Worm (Caenorhabditis elegans) whole organism, young adult: ENCODE measurements around the gene F10G7.5.

ENCODE experiments used
- B0336.3 ChIP-seq: fragments of 200-800 bp; sonication (Bioruptor generic); IDR thresholded peaks from 2 replicates; pipeline ENCODE4 v1.3.6; 2022; ENCODE audit warnings: missing genetic modification characterization, missing compliant biosample characterization
- D2030.7 ChIP-seq: fragments of 200-800 bp; sonication (Bioruptor generic); IDR thresholded peaks from 2 replicates; pipeline ENCODE4 v1.3.6; 2022; ENCODE audit warnings: missing genetic modification reagents, missing genetic modification characterization, missing compliant biosample characterization
- F37B4.10 ChIP-seq: fragments of 200-800 bp; sonication (Bioruptor generic); IDR thresholded peaks from 2 replicates; pipeline ENCODE4 v1.3.6; 2022; ENCODE audit warnings: missing genetic modification characterization, missing compliant biosample characterization
- F39B2.1 ChIP-seq: fragments of 200-800 bp; sonication (Bioruptor generic); IDR thresholded peaks from 2 replicates; pipeline ENCODE4 v1.3.6; 2022; ENCODE audit warnings: missing genetic modification reagents, missing genetic modification characterization, missing compliant biosample characterization
- F55B11.4 ChIP-seq: sonication (generic microtip); optimal IDR thresholded peaks from 2 replicates; lab custom pipeline; 2016; ENCODE audit warnings: missing compliant biosample characterization, missing genetic modification characterization, borderline replicate concordance; ENCODE audit not compliant: insufficient read depth
- F57C9.4 ChIP-seq: sonication (generic microtip); optimal IDR thresholded peaks from 2 replicates; lab custom pipeline; 2017; ENCODE audit warnings: mild to moderate bottlenecking, missing genetic modification characterization, missing compliant biosample characterization
- K12H6.12 ChIP-seq: fragments of 200-800 bp; sonication (Bioruptor generic); optimal IDR thresholded peaks from 2 replicates; lab custom pipeline; 2018; ENCODE audit warnings: mild to moderate bottlenecking, missing genetic modification characterization, missing compliant biosample characterization
- T26A5.8 ChIP-seq: sonication (generic microtip); optimal IDR thresholded peaks from 2 replicates; lab custom pipeline; 2016; ENCODE audit warnings: missing genetic modification characterization, missing compliant biosample characterization
- Y53G8AR.9 ChIP-seq: fragments of 200-800 bp; sonication (Bioruptor generic); conservative IDR thresholded peaks from 2 replicates; pipeline ENCODE4 v1.3.6; 2022; ENCODE audit warnings: missing genetic modification reagents, missing genetic modification characterization, missing compliant biosample characterization
- Y67H2A.10 ChIP-seq: fragments of 200-800 bp; sonication (Bioruptor generic); conservative IDR thresholded peaks from 2 replicates; pipeline ENCODE4 v1.3.6; 2022; ENCODE audit warnings: missing genetic modification reagents, missing genetic modification characterization, missing compliant biosample characterization
- aptf-3 ChIP-seq: fragments of 200-800 bp; sonication (Bioruptor generic); IDR thresholded peaks from 2 replicates; pipeline ENCODE4 v1.3.6; 2022; ENCODE audit warnings: missing genetic modification characterization, missing compliant biosample characterization
- atf-7 ChIP-seq: sonication (generic microtip); optimal IDR thresholded peaks from 2 replicates; lab custom pipeline; 2017; ENCODE audit warnings: mild to moderate bottlenecking, missing genetic modification characterization, missing compliant biosample characterization
- attf-6 ChIP-seq: fragments of 200-800 bp; sonication (Bioruptor generic); IDR thresholded peaks from 2 replicates; pipeline ENCODE4 v1.3.6; 2022; ENCODE audit warnings: missing genetic modification reagents, missing genetic modification characterization, missing compliant biosample characterization
- bed-1 ChIP-seq: fragments of 200-800 bp; sonication (Bioruptor generic); IDR thresholded peaks from 2 replicates; pipeline ENCODE4 v1.3.6; 2022; ENCODE audit warnings: missing genetic modification reagents, missing genetic modification characterization, missing compliant biosample characterization
- ceh-58 ChIP-seq: fragments of 200-800 bp; sonication (Bioruptor generic); IDR thresholded peaks from 2 replicates; pipeline ENCODE4 v1.3.6; 2022; ENCODE audit warnings: missing genetic modification characterization, missing compliant biosample characterization
- dox-1 ChIP-seq: fragments of 200-800 bp; sonication (Bioruptor generic); IDR thresholded peaks from 2 replicates; pipeline ENCODE4 v1.3.6; 2022; ENCODE audit warnings: missing genetic modification reagents, missing genetic modification characterization, missing compliant biosample characterization
- him-1 ChIP-seq: sonication (generic microtip); optimal IDR thresholded peaks from 2 replicates; lab custom pipeline; 2016; ENCODE audit warnings: missing genotype, missing genetic modification reagents, missing genetic modification characterization, missing compliant biosample characterization
- hlh-12 ChIP-seq: sonication (generic microtip); optimal IDR thresholded peaks from 2 replicates; lab custom pipeline; 2016; ENCODE audit warnings: missing genetic modification characterization, missing compliant biosample characterization
- hmg-20 ChIP-seq: fragments of 200-800 bp; sonication (Bioruptor generic); IDR thresholded peaks from 2 replicates; pipeline ENCODE4 v1.3.6; 2022; ENCODE audit warnings: missing genetic modification reagents, missing genetic modification characterization, missing compliant biosample characterization
- hsf-1 ChIP-seq: fragments of 200-800 bp; sonication (Bioruptor generic); IDR thresholded peaks from 2 replicates; pipeline ENCODE4 v1.3.6; 2022; ENCODE audit warnings: missing genetic modification reagents, missing genetic modification characterization, missing compliant biosample characterization
- lag-1 ChIP-seq: fragments of 200-800 bp; sonication (Bioruptor generic); IDR thresholded peaks from 2 replicates; pipeline ENCODE4 v1.3.6; 2022; ENCODE audit warnings: missing genetic modification reagents, missing genetic modification characterization, missing compliant biosample characterization
- let-607 ChIP-seq, 2 experiments: fragments of 200-800 bp in 1 of 2; sonication (Bioruptor generic) in 1 of 2; sonication (generic microtip) in 1 of 2; optimal IDR thresholded peaks; 2 replicates each; lab custom pipeline; 2016 to 2018; ENCODE audit warnings: mild to moderate bottlenecking in 2 of 2, missing compliant biosample characterization in 2 of 2, missing genetic modification characterization in 2 of 2, moderate library complexity in 2 of 2, missing genotype in 1 of 2
- lin-35 ChIP-seq, 3 experiments: fragments of 150-350 bp in 2 of 3; sonication (generic microtip) in 1 of 3; optimal IDR thresholded peaks; 2 replicates each; lab custom pipeline; 2014 to 2018; ENCODE audit warnings: missing biosample characterization in 3 of 3, missing genetic modification characterization in 3 of 3, missing genetic modification reagents in 3 of 3
- lin-54 ChIP-seq: fragments of 200-800 bp; sonication (Bioruptor generic); optimal IDR thresholded peaks from 2 replicates; lab custom pipeline; 2018; ENCODE audit warnings: mild to moderate bottlenecking, missing genetic modification characterization, missing compliant biosample characterization
- madf-3 ChIP-seq: fragments of 200-800 bp; sonication (Bioruptor generic); IDR thresholded peaks from 2 replicates; pipeline ENCODE4 v1.3.6; 2022; ENCODE audit warnings: missing genetic modification reagents, missing genetic modification characterization, missing compliant biosample characterization
- nhr-90 ChIP-seq: sonication (generic microtip); optimal IDR thresholded peaks from 2 replicates; lab custom pipeline; 2016; ENCODE audit warnings: missing genotype, mild to moderate bottlenecking, missing genetic modification characterization, missing compliant biosample characterization
- rec-8 ChIP-seq, 2 experiments: sonication (generic microtip); optimal IDR thresholded peaks; 2 replicates each; lab custom pipeline; 2016; ENCODE audit warnings: mild to moderate bottlenecking in 2 of 2, missing genetic modification characterization in 2 of 2, missing genetic modification reagents in 2 of 2, missing genotype in 2 of 2, missing biosample characterization in 1 of 2, missing compliant biosample characterization in 1 of 2, moderate library complexity in 1 of 2
- rpc-1 ChIP-seq, 2 experiments: fragments of 150-350 bp in 1 of 2; sonication (generic microtip) in 1 of 2; optimal IDR thresholded peaks; 2 replicates each; lab custom pipeline; 2014 to 2018; ENCODE audit warnings: missing biosample characterization in 1 of 2, missing genetic modification characterization in 1 of 2, missing genetic modification reagents in 1 of 2, missing genotype in 1 of 2
- sea-2 ChIP-seq: fragments of 200-800 bp; sonication (Bioruptor generic); IDR thresholded peaks from 2 replicates; pipeline ENCODE4 v1.3.6; 2022; ENCODE audit warnings: missing genetic modification characterization, missing compliant biosample characterization
- snpc-3.4 ChIP-seq: sonication (generic microtip); optimal IDR thresholded peaks from 2 replicates; lab custom pipeline; 2017; ENCODE audit warnings: missing genetic modification characterization, mild to moderate bottlenecking, missing compliant biosample characterization, antibody characterized with exemption, moderate library complexity, missing genotype, missing genetic modification reagents
- snpc-4 ChIP-seq, 5 experiments: fragments of 150-350 bp in 1 of 5; sonication (generic microtip) in 4 of 5; optimal IDR thresholded peaks; 2 replicates each; lab custom pipeline; 2014 to 2018; ENCODE audit warnings: missing genetic modification characterization in 5 of 5, missing biosample characterization in 3 of 5, antibody characterized with exemption in 2 of 5, mild to moderate bottlenecking in 2 of 5, missing compliant biosample characterization in 2 of 5, missing genotype in 2 of 5, moderate library complexity in 2 of 5, missing genetic modification reagents in 1 of 5
- unc-130 ChIP-seq: sonication (generic microtip); optimal IDR thresholded peaks from 2 replicates; lab custom pipeline; 2016; ENCODE audit warnings: missing genetic modification reagents, missing genetic modification characterization, missing compliant biosample characterization
- zfh-2 ChIP-seq: fragments of 200-800 bp; sonication (Bioruptor generic); conservative IDR thresholded peaks from 2 replicates; pipeline ENCODE4 v1.3.6; 2022; ENCODE audit warnings: missing genetic modification reagents, missing genetic modification characterization, missing compliant biosample characterization

F10G7.5 gene

DNA sequence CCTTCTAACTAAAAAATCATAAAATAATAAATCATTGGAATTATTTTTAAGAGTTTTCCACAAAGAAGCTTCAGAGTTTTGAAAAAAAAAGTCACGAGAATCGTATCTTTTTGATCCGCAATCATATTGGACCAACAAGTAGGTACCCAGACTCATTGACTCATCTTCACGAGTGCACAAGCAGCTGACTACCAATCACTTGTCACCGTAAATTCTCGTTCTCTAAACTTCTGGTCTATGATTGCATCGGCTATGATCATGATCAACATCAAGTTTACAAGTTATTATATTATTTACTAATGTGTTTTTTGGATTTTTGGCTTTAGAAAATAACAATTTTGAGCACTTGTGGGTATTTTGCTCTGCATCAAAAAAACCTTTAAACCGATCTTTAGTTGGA is 17.0 kb upstream of the F10G7.5 start:
- TF ChIP-seq F57C9.4 = no peak
- no peak for TF ChIP-seq rec-8 (tag; optimal IDR thresholded peaks at IDR 0.05; lab: Kevin White, UChicago)
- no peak for TF ChIP-seq K12H6.12 (tag; lab: Kevin White, UChicago)
- no peak for TF ChIP-seq attf-6 (GFP tag; lab: Robert Waterston, UW)
- no peak for TF ChIP-seq sea-2 (GFP tag; lab: Robert Waterston, UW)
- no peak for TF ChIP-seq bed-1 (GFP tag; lab: Robert Waterston, UW)
- TF ChIP-seq ceh-58 = no peak
- TF ChIP-seq hlh-12 (tag; lab: Kevin White, UChicago) = no peak
- TF ChIP-seq nhr-90 (tag; lab: Kevin White, UChicago) = no peak
- TF ChIP-seq dox-1 (GFP tag; lab: Robert Waterston, UW) = no peak
- no peak for TF ChIP-seq aptf-3
- no peak for TF ChIP-seq F37B4.10 (GFP tag; lab: Robert Waterston, UW)
- TF ChIP-seq atf-7 = no peak
- no peak for TF ChIP-seq snpc-4 (GFP tag; optimal IDR thresholded peaks at IDR 0.05; lab: Kevin White, UChicago)
- TF ChIP-seq snpc-4 (tag; optimal IDR thresholded peaks at IDR 0.05; lab: Kevin White, UChicago) = no peak
- TF ChIP-seq lin-54 (GFP tag; lab: Kevin White, UChicago) = no peak

DNA sequence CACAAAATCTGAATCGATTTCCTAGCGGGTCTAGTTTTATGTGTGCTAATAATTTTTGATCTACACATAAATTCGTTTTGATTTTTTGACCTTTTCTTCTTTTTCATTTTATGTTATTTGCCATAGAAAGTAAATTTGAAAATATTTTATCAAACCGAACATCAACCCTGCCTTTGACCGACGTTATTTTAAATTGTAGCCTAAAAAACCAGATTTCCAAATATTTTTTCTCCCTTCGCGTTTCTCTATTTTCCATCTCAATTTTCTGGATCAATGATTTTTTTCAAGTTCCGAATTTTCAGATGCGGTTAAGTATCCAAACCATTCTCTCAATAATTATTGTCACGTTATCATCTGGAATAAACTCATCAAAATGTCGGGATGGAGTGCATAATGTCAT is 15.3 kb upstream of the F10G7.5 start, which contains the start of gene T05A7.1:
T05A7.1 (plus strand) TSS at position 301 of the 400 bp plus-strand sequence.
- TF ChIP-seq madf-3 (GFP tag; lab: Robert Waterston, UW) (no peak), F55B11.4 (no peak), B0336.3 (GFP tag; lab: Robert Waterston, UW) (no peak), D2030.7 (GFP tag; lab: Robert Waterston, UW) (no peak), bed-1 (GFP tag; lab: Robert Waterston, UW) (no peak)

DNA sequence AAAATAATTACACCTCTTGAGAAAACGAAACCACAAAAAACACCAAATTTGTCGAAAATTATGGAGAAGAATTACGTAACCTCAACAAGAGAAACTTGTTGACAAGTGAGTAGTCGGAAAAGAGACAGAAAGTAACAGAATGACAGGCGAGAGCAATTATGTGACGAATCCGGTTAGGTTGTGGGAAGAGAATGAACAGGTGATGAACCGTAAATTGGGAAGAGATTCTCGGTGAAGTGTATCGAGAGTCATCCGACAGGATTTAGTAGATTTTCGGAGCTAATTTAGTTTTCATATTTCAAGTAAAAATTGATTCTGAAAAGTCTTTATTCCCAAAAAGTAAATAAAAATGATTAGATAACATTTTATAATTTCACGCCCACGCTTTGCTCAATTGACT is 11.8 kb upstream of the F10G7.5 start, which contains the start of gene T05A7.7:
T05A7.7 (minus strand) TSS at position 101 of the 400 bp plus-strand sequence.
- TF ChIP-seq lin-35 (GFP tag; optimal IDR thresholded peaks at IDR 0.05; lab: Kevin White, UChicago) = no peak
- TF ChIP-seq zfh-2 = no peak
- TF ChIP-seq snpc-3.4 (tag; lab: Kevin White, UChicago) = no peak
- TF ChIP-seq T26A5.8 (tag; lab: Kevin White, UChicago) = no peak
- no peak for TF ChIP-seq hmg-20 (GFP tag; lab: Robert Waterston, UW)
- no peak for TF ChIP-seq rpc-1 (optimal IDR thresholded peaks at IDR 0.05; lab: Kevin White, UChicago)
- no peak for TF ChIP-seq rpc-1 (tag; optimal IDR thresholded peaks at IDR 0.05; lab: Kevin White, UChicago)
- TF ChIP-seq dox-1 (GFP tag; lab: Robert Waterston, UW) = no peak
- TF ChIP-seq Y67H2A.10 (GFP tag; lab: Robert Waterston, UW) = no peak

DNA sequence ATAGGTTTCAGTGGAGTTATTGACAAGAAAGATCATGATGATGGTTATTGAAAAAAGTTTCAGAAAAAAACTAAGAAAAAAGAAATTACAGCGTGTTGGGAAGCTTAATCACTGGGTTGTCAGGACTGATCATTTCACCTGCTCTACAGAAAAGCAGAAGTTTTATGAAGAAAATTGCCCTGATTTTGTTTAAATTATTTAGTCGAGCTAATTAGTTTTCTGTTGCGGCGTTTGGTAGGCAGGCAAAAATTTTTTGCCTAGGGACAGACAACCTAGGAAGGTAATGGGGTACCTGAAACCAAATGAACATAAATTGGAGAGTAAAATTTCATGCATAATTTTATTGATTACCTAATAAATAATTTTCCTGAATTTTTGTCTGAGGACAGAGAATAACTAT is 9.5 kb upstream of the F10G7.5 start, which contains the start of gene sre-40:
sre-40 (minus strand) TSS at position 101 of the 400 bp plus-strand sequence.
- TF ChIP-seq lag-1 (GFP tag; lab: Robert Waterston, UW) (no peak), F39B2.1 (no peak), unc-130 (GFP tag; lab: Kevin White, UChicago) (no peak), Y53G8AR.9 (GFP tag; lab: Robert Waterston, UW) (no peak)

DNA sequence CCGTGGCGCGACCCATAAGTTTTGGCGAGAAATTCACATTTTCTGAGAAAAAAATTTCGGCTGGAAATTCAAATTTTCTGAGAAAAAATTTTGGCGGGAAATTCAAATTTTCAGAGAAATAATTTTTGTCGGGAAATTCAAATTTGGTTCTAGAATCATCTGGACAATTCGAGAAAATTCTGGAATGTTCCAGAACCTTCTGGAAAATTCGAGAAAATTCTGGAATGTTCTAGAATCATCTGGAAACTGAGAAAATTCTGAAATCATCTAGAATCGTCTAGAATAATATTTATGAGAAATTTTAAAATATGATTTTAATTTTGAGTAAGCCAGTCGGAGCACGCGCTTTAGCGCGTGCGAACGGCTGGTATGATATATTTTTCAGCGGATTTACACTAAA is 8.4 kb upstream of the F10G7.5 start:
- no peak for TF ChIP-seq hmg-20 (GFP tag; lab: Robert Waterston, UW)
- TF ChIP-seq hsf-1 (GFP tag; lab: Robert Waterston, UW) = peak; percentile 93
- TF ChIP-seq him-1 (tag; lab: Kevin White, UChicago) = no peak
- TF ChIP-seq rpc-1 (optimal IDR thresholded peaks at IDR 0.05; lab: Kevin White, UChicago) = peak; percentile 6
- TF ChIP-seq rpc-1 (tag; optimal IDR thresholded peaks at IDR 0.05; lab: Kevin White, UChicago) = no peak
- TF ChIP-seq let-607 (tag; optimal IDR thresholded peaks at IDR 0.05; lab: Kevin White, UChicago) = no peak
